Worm (Caenorhabditis elegans): ENCODE measurements around the gene M02B7.7.

DNA sequence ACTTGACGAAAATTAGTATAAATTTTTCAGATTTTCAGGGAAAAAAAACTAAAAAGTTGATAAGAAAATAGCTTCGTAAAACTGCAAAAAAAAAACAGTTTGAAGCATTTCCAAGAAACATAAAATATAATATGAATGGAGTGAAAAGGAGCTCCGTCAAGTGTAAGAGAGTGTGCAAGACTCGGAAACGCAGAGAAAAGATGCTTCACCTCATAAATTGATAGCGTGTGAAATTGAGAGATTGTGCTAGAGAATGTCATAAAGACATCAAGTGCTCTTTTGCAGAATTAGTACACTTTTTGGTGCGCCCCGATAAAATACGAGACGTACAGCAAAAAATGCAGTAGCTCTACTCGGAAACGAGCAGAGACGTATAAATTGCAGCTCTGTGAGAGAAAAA, 14.6 kb upstream of the M02B7.7 start:
- no peak for TF ChIP-seq fkh-10 (GFP tag; optimal IDR thresholded peaks at IDR 0.05)
- TF ChIP-seq snpc-4 (tag; optimal IDR thresholded peaks at IDR 0.05), result no peak
- no peak for TF ChIP-seq sox-4 (tag; optimal IDR thresholded peaks at IDR 0.05)
- no peak for TF ChIP-seq skn-1 (tag; optimal IDR thresholded peaks at IDR 0.05)
- no peak for TF ChIP-seq ama-1 (optimal IDR thresholded peaks at IDR 0.05)
- no peak for TF ChIP-seq unc-62 (GFP tag; optimal IDR thresholded peaks at IDR 0.05)
- peak; percentile 34 for TF ChIP-seq nhr-71 (tag; optimal IDR thresholded peaks at IDR 0.05)
- TF ChIP-seq fos-1 (tag; optimal IDR thresholded peaks at IDR 0.05), result no peak
- no peak for TF ChIP-seq sptf-1 (tag; optimal IDR thresholded peaks at IDR 0.05)
- TF ChIP-seq ces-1 (GFP tag; optimal IDR thresholded peaks at IDR 0.05), result no peak
- no peak for TF ChIP-seq egl-27 (tag; optimal IDR thresholded peaks at IDR 0.05)

Data from whole organism, L1 larva.